Worm (Caenorhabditis elegans) whole organism, midembryonic: ENCODE measurements around the gene ZK632.14.

Experiments
- flt-1 ChIP-seq: fragments of 200-800 bp; sonication (Bioruptor generic); IDR thresholded peaks from 2 replicates; pipeline ENCODE4 v1.3.6; 2022; ENCODE audit warnings: missing genetic modification characterization, missing compliant biosample characterization
- klf-2 ChIP-seq: fragments of 200-800 bp; sonication (Bioruptor generic); conservative IDR thresholded peaks from 2 replicates; pipeline ENCODE4 v1.3.6; 2022; ENCODE audit warnings: missing genetic modification reagents, missing genetic modification characterization, missing compliant biosample characterization
- med-1 ChIP-seq: sonication (generic microtip); optimal IDR thresholded peaks from 2 replicates; lab custom pipeline; 2017; ENCODE audit warnings: missing genetic modification characterization, mild to moderate bottlenecking, missing compliant biosample characterization, antibody characterized with exemption, missing genetic modification reagents; ENCODE audit not compliant: insufficient read depth
- ref-1 ChIP-seq: fragments of 200-800 bp; sonication (Bioruptor generic); conservative IDR thresholded peaks from 2 replicates; pipeline ENCODE4 v1.3.6; 2022; ENCODE audit warnings: missing genetic modification reagents, missing genetic modification characterization, missing compliant biosample characterization
- tab-1 ChIP-seq: fragments of 200-800 bp; sonication (Bioruptor generic); IDR thresholded peaks from 2 replicates; pipeline ENCODE4 v1.3.6; 2022; ENCODE audit warnings: missing genetic modification characterization, missing compliant biosample characterization
- ztf-23 ChIP-seq: fragments of 200-800 bp; sonication (Bioruptor generic); IDR thresholded peaks from 2 replicates; pipeline ENCODE4 v1.3.6; 2022; ENCODE audit warnings: missing genetic modification reagents, missing genetic modification characterization, missing compliant biosample characterization
- ztf-29 ChIP-seq: fragments of 200-800 bp; sonication (Bioruptor generic); IDR thresholded peaks from 2 replicates; pipeline ENCODE4 v1.3.6; 2022; ENCODE audit warnings: missing genetic modification reagents, missing genetic modification characterization, missing compliant biosample characterization

DNA sequence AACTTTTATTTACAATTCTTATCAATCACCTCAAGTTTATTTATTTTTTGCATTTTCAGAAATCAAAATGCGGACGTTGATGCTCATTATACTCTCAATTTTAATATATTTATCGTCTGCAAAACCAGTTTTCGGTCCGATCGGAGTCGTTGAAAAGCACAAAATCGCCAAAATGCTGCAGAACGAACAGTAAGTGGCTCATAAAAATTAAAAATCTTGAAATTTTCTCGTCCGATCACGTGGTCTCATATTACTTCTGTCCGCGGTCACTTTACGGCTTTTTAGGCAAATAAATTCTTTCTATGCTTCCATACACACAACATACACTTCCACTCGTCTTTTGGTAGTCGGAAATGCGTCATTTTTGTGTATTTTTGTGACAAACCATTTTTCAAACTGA is 30.5 kb downstream of the ZK632.14 start, which contains the start of gene K11H3.5:
- TF ChIP-seq ztf-29 (GFP tag; lab: Robert Waterston, UW) (no peak), flt-1 (GFP tag; lab: Robert Waterston, UW) (no peak), ztf-23 (GFP tag; lab: Robert Waterston, UW) (no peak), tab-1 (no peak), med-1 (GFP tag; lab: Kevin White, UChicago) (no peak), klf-2 (GFP tag; lab: Robert Waterston, UW) (no peak), ref-1 (GFP tag; lab: Robert Waterston, UW) (no peak)
